Worm (Caenorhabditis elegans): Measurements from ENCODE around the gene nhr-10.

DNA sequence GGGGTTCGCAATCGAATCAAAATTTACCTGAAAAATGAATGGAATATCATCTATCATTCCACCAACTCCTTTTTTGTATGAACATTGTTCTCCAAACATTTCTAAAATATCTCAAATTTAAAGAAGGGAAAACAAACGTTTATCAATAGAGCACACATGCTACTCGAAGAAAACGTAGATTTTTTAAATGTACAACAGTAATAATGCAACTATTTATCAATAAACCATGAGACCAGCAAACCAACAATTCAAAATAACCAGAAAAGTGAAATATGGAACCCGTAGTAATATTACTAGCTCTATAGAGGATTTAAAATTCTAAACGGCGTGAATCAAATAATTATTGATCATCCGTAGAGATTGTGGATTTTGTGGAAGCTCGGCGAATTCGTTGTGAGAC is 36.5 kb downstream of the nhr-10 start, which contains the start of gene ZK418.6:
- TF ChIP-seq lin-13 (tag; optimal IDR thresholded peaks at IDR 0.05) (no peak), blmp-1 (tag; optimal IDR thresholded peaks at IDR 0.05) (no peak), unc-62 (GFP tag; optimal IDR thresholded peaks at IDR 0.05) (no peak)
